Worm (Caenorhabditis elegans) whole organism, L2 larva: ENCODE results near the gene C10A4.13.
A peak's percentile ranks its signal among the peaks of the same experiment; 100 is the strongest.

ENCODE experiments used
- C34F6.9 ChIP-seq: fragments of 150-350 bp; optimal IDR thresholded peaks from 2 replicates; lab custom pipeline; 2014; ENCODE audit warnings: missing biosample characterization, missing genetic modification characterization
- F13H6.1 ChIP-seq: sonication (generic microtip); optimal IDR thresholded peaks from 2 replicates; lab custom pipeline; 2016; ENCODE audit warnings: missing genetic modification characterization, missing compliant biosample characterization
- Y55F3AM.14 ChIP-seq: fragments of 200-800 bp; sonication (Bioruptor generic); optimal IDR thresholded peaks from 2 replicates; lab custom pipeline; 2018; ENCODE audit warnings: mild to moderate bottlenecking, missing genetic modification characterization, missing compliant biosample characterization
- ZK546.5 ChIP-seq: sonication (generic microtip); optimal IDR thresholded peaks from 2 replicates; lab custom pipeline; 2017; ENCODE audit warnings: missing biosample characterization, missing genetic modification characterization
- alr-1 ChIP-seq: fragments of 150-350 bp; optimal IDR thresholded peaks from 2 replicates; lab custom pipeline; 2014; ENCODE audit warnings: missing biosample characterization, missing genetic modification characterization
- ama-1 ChIP-seq: fragments of 150-350 bp; optimal IDR thresholded peaks from 2 replicates; lab custom pipeline; 2018; ENCODE audit warnings: inconsistent platforms
- blmp-1 ChIP-seq: sonication (generic microtip); optimal IDR thresholded peaks from 2 replicates; lab custom pipeline; 2017; ENCODE audit warnings: missing genetic modification characterization, mild to moderate bottlenecking, missing compliant biosample characterization, antibody characterized with exemption, moderate library complexity; ENCODE audit not compliant: insufficient read depth
- ceh-16 ChIP-seq: fragments of 150-350 bp; optimal IDR thresholded peaks from 2 replicates; lab custom pipeline; 2014; ENCODE audit warnings: missing biosample characterization, missing genetic modification characterization
- egl-27 ChIP-seq: sonication (generic microtip); optimal IDR thresholded peaks from 3 replicates; lab custom pipeline; 2017; ENCODE audit warnings: missing biosample characterization, missing genetic modification reagents, missing genetic modification characterization
- elt-1 ChIP-seq: fragments of 150-350 bp; optimal IDR thresholded peaks from 2 replicates; lab custom pipeline; 2014; ENCODE audit warnings: missing biosample characterization, missing genetic modification characterization
- elt-3 ChIP-seq: sonication (generic microtip); optimal IDR thresholded peaks from 2 replicates; lab custom pipeline; 2017; ENCODE audit warnings: missing biosample characterization, missing genetic modification characterization
- fos-1 ChIP-seq: fragments of 150-350 bp; optimal IDR thresholded peaks from 2 replicates; lab custom pipeline; 2014; ENCODE audit warnings: missing biosample characterization, missing genetic modification characterization
- gmeb-1 ChIP-seq: fragments of 150-350 bp; optimal IDR thresholded peaks from 2 replicates; lab custom pipeline; 2014; ENCODE audit warnings: missing biosample characterization, missing genetic modification characterization
- lin-11 ChIP-seq: fragments of 150-350 bp; sonication (generic microtip); optimal IDR thresholded peaks from 2 replicates; lab custom pipeline; 2014; ENCODE audit warnings: missing biosample characterization, missing genetic modification characterization, inconsistent platforms, mixed read lengths
- lin-13 ChIP-seq: fragments of 150-350 bp; optimal IDR thresholded peaks from 2 replicates; lab custom pipeline; 2014; ENCODE audit warnings: missing biosample characterization, missing genetic modification reagents, missing genetic modification characterization
- lsy-2 ChIP-seq, 2 experiments: fragments of 150-350 bp in 1 of 2; sonication (generic microtip) in 1 of 2; optimal IDR thresholded peaks; 2 replicates each; lab custom pipeline; 2014 to 2017; ENCODE audit warnings: missing biosample characterization in 2 of 2, missing genetic modification characterization in 2 of 2
- mab-5 ChIP-seq: fragments of 150-350 bp; optimal IDR thresholded peaks from 2 replicates; lab custom pipeline; 2014; ENCODE audit warnings: missing biosample characterization, missing genetic modification characterization
- nhr-10 ChIP-seq: sonication (generic microtip); optimal IDR thresholded peaks from 2 replicates; lab custom pipeline; 2017; ENCODE audit warnings: missing biosample characterization, missing genetic modification characterization
- nhr-11 ChIP-seq: fragments of 150-350 bp; optimal IDR thresholded peaks from 2 replicates; lab custom pipeline; 2014; ENCODE audit warnings: missing biosample characterization, missing genetic modification characterization
- nhr-12 ChIP-seq: fragments of 150-350 bp; optimal IDR thresholded peaks from 2 replicates; lab custom pipeline; 2014; ENCODE audit warnings: missing biosample characterization, missing genetic modification characterization
- nhr-129 ChIP-seq: fragments of 150-350 bp; optimal IDR thresholded peaks from 2 replicates; lab custom pipeline; 2014; ENCODE audit warnings: missing biosample characterization, missing genetic modification characterization
- nhr-21 ChIP-seq: fragments of 150-350 bp; optimal IDR thresholded peaks from 2 replicates; lab custom pipeline; 2014; ENCODE audit warnings: missing biosample characterization, missing genetic modification characterization
- nhr-237 ChIP-seq: fragments of 150-350 bp; optimal IDR thresholded peaks from 2 replicates; lab custom pipeline; 2014; ENCODE audit warnings: missing biosample characterization, missing genetic modification characterization
- nhr-25 ChIP-seq: fragments of 150-350 bp; sonication (generic microtip); optimal IDR thresholded peaks from 3 replicates; lab custom pipeline; 2014; ENCODE audit warnings: missing biosample characterization, missing genetic modification characterization
- nhr-6 ChIP-seq: fragments of 150-350 bp; optimal IDR thresholded peaks from 2 replicates; lab custom pipeline; 2014; ENCODE audit warnings: missing biosample characterization, missing genetic modification characterization
- nhr-77 ChIP-seq: fragments of 150-350 bp; optimal IDR thresholded peaks from 2 replicates; lab custom pipeline; 2014; ENCODE audit warnings: missing biosample characterization, missing genetic modification characterization
- skn-1 ChIP-seq: sonication (generic microtip); optimal IDR thresholded peaks from 2 replicates; lab custom pipeline; 2017; ENCODE audit warnings: missing biosample characterization, missing genetic modification characterization
- sma-3 ChIP-seq: sonication (generic microtip); optimal IDR thresholded peaks from 2 replicates; lab custom pipeline; 2016; ENCODE audit warnings: missing genetic modification reagents, missing genetic modification characterization, missing compliant biosample characterization
- sma-9 ChIP-seq, 2 experiments: fragments of 150-350 bp in 1 of 2; sonication (generic microtip) in 1 of 2; optimal IDR thresholded peaks; 2 replicates each; lab custom pipeline; 2014 to 2016; ENCODE audit warnings: missing genetic modification characterization in 2 of 2, mild to moderate bottlenecking in 1 of 2, missing biosample characterization in 1 of 2, missing compliant biosample characterization in 1 of 2, missing genetic modification reagents in 1 of 2, moderate library complexity in 1 of 2
- snpc-4 ChIP-seq: fragments of 150-350 bp; optimal IDR thresholded peaks from 2 replicates; lab custom pipeline; 2014; ENCODE audit warnings: missing biosample characterization, missing genetic modification characterization
- unc-39 ChIP-seq: fragments of 150-350 bp; optimal IDR thresholded peaks from 2 replicates; lab custom pipeline; 2014; ENCODE audit warnings: missing biosample characterization, missing genetic modification characterization
- unc-55 ChIP-seq: fragments of 150-350 bp; sonication (generic microtip); optimal IDR thresholded peaks from 3 replicates; lab custom pipeline; 2014; ENCODE audit warnings: missing biosample characterization, missing genetic modification reagents, missing genetic modification characterization
- zag-1 ChIP-seq: fragments of 150-350 bp; optimal IDR thresholded peaks from 2 replicates; lab custom pipeline; 2014; ENCODE audit warnings: missing biosample characterization, missing genetic modification characterization
- ztf-1 ChIP-seq: fragments of 200-800 bp; sonication (Bioruptor generic); conservative IDR thresholded peaks from 2 replicates; pipeline ENCODE4 v1.3.6; 2022; ENCODE audit warnings: missing genetic modification characterization, missing compliant biosample characterization
- ztf-4 ChIP-seq: fragments of 150-350 bp; optimal IDR thresholded peaks from 2 replicates; lab custom pipeline; 2014; ENCODE audit warnings: missing biosample characterization, missing genetic modification characterization

C10A4.13 gene

ce11 chrX:7436912-7437311 is 39.1 kb upstream of the C10A4.13 start:
- TF ChIP-seq ceh-16 (tag; lab: Kevin White, UChicago), result no peak
- no peak for TF ChIP-seq nhr-12 (tag; lab: Kevin White, UChicago)
- TF ChIP-seq lin-11 (tag; lab: Kevin White, UChicago), result no peak
- TF ChIP-seq mab-5 (tag; lab: Kevin White, UChicago), result no peak
- no peak for TF ChIP-seq gmeb-1 (tag; lab: Kevin White, UChicago)
- peak; percentile 6 for TF ChIP-seq sma-3
- no peak for TF ChIP-seq C34F6.9 (tag; lab: Kevin White, UChicago)
- no peak for TF ChIP-seq elt-1 (tag; lab: Kevin White, UChicago)
- TF ChIP-seq unc-55, result no peak
- peak; percentile 15 for TF ChIP-seq nhr-129 (tag; lab: Kevin White, UChicago)
- TF ChIP-seq egl-27 (tag; lab: Kevin White, UChicago), result no peak
- TF ChIP-seq skn-1 (tag; lab: Kevin White, UChicago), result no peak
- no peak for TF ChIP-seq nhr-11 (tag; lab: Kevin White, UChicago)
- no peak for TF ChIP-seq lin-13 (GFP tag; lab: Kevin White, UChicago)
- TF ChIP-seq nhr-25, result peak; percentile 64
- no peak for TF ChIP-seq ZK546.5 (tag; lab: Kevin White, UChicago)
- TF ChIP-seq sma-9 (GFP tag; optimal IDR thresholded peaks at IDR 0.05; lab: Kevin White, UChicago), result peak; percentile 31
- TF ChIP-seq sma-9 (tag; optimal IDR thresholded peaks at IDR 0.05; lab: Kevin White, UChicago), result no peak

ce11 chrX:7433269-7433668 is 35.4 kb upstream of the C10A4.13 start, which contains the start of gene clc-5:
clc-5 (plus strand) TSS chrX:7433569.
- TF ChIP-seq ztf-1 (GFP tag; lab: Robert Waterston, UW), result no peak
- TF ChIP-seq snpc-4 (tag; lab: Kevin White, UChicago), result no peak
- no peak for TF ChIP-seq mab-5 (tag; lab: Kevin White, UChicago)
- no peak for TF ChIP-seq nhr-25
- TF ChIP-seq C34F6.9 (tag; lab: Kevin White, UChicago), result no peak
- TF ChIP-seq nhr-6 (tag; lab: Kevin White, UChicago), result no peak
- TF ChIP-seq nhr-12 (tag; lab: Kevin White, UChicago), result no peak

ce11 chrX:7431165-7431564 is 33.3 kb upstream of the C10A4.13 start, which contains the start of gene clc-2:
clc-2 (plus strand) TSS chrX:7431465.
- TF ChIP-seq ztf-4 (no peak), elt-3 (tag; lab: Kevin White, UChicago) (no peak), F13H6.1 (no peak), ztf-1 (GFP tag; lab: Robert Waterston, UW) (no peak)
- TF ChIP-seq, all 48 proteins: peak for 0

- TF ChIP-seq C34F6.9 (tag; lab: Kevin White, UChicago) (no peak), nhr-21 (tag; lab: Kevin White, UChicago) (peak; percentile 32), nhr-10 (tag; lab: Kevin White, UChicago) (no peak), zag-1 (no peak), nhr-25 (peak; percentile 68), blmp-1 (peak; percentile 63), fos-1 (tag; lab: Kevin White, UChicago) (peak; percentile 12), nhr-11 (tag; lab: Kevin White, UChicago) (no peak), ceh-16 (tag; lab: Kevin White, UChicago) (peak; percentile 35), nhr-237 (tag; lab: Kevin White, UChicago) (no peak), lsy-2 (tag; optimal IDR thresholded peaks at IDR 0.05; lab: Kevin White, UChicago) (no peak), sma-3 (peak; percentile 52), Y55F3AM.14 (GFP tag; lab: Kevin White, UChicago) (no peak)
Observed at ce11 chrX:7430483-7430882, 32.6 kb upstream of the C10A4.13 start.

ce11 chrX:7424813-7425212 is 27.0 kb upstream of the C10A4.13 start, which contains the start of gene mnm-2:
mnm-2 (minus strand) TSS chrX:7424913.
- no peak for TF ChIP-seq sma-9 (GFP tag; optimal IDR thresholded peaks at IDR 0.05; lab: Kevin White, UChicago)
- no peak for TF ChIP-seq sma-9 (tag; optimal IDR thresholded peaks at IDR 0.05; lab: Kevin White, UChicago)
- no peak for TF ChIP-seq blmp-1
- TF ChIP-seq alr-1 (tag; lab: Kevin White, UChicago), result no peak
- TF ChIP-seq nhr-25, result no peak
- no peak for TF ChIP-seq nhr-77 (tag; lab: Kevin White, UChicago)
- TF ChIP-seq ama-1, result no peak
- TF ChIP-seq nhr-237 (tag; lab: Kevin White, UChicago), result no peak
- TF ChIP-seq lin-11 (tag; lab: Kevin White, UChicago), result no peak
- no peak for TF ChIP-seq unc-39 (tag; lab: Kevin White, UChicago)
- no peak for TF ChIP-seq fos-1 (tag; lab: Kevin White, UChicago)
- no peak for TF ChIP-seq ztf-1 (GFP tag; lab: Robert Waterston, UW)
